Fruit fly (Drosophila melanogaster) whole organism, embryonic: Measurements from ENCODE around the gene drpr.

Experiments
- CG10543 ChIP-seq: fragments of 200-800 bp; sonication (Bioruptor generic); optimal IDR thresholded peaks from 3 replicates; lab custom pipeline; 2017; ENCODE audit warnings: missing biosample characterization, mild to moderate bottlenecking, missing genetic modification characterization, moderate library complexity
- CG11456 ChIP-seq: fragments of 200-800 bp; sonication (Bioruptor generic); IDR thresholded peaks from 3 replicates; pipeline ENCODE4 v1.3.6; 2022; ENCODE audit warnings: missing biosample characterization, missing genetic modification characterization
- CG12236 ChIP-seq: fragments of 200-800 bp; sonication (Bioruptor generic); optimal IDR thresholded peaks from 2 replicates; lab custom pipeline; 2016; ENCODE audit warnings: missing biosample characterization, missing genetic modification characterization
- CG17186 ChIP-seq: fragments of 200-800 bp; sonication (Bioruptor generic); optimal IDR thresholded peaks from 3 replicates; lab custom pipeline; 2017; ENCODE audit warnings: missing biosample characterization, missing genetic modification reagents, missing genetic modification characterization
- CG2678 ChIP-seq: fragments of 200-800 bp; sonication (Bioruptor generic); optimal IDR thresholded peaks from 3 replicates; lab custom pipeline; 2019; ENCODE audit warnings: missing biosample characterization, mild to moderate bottlenecking, missing genetic modification characterization, moderate library complexity
- CG30403 ChIP-seq: fragments of 200-800 bp; sonication (Bioruptor generic); optimal IDR thresholded peaks from 3 replicates; lab custom pipeline; 2016; ENCODE audit warnings: missing biosample characterization, missing genetic modification characterization
- CG3407 ChIP-seq: fragments of 200-800 bp; sonication (Bioruptor generic); optimal IDR thresholded peaks from 2 replicates; lab custom pipeline; 2018; ENCODE audit warnings: missing biosample characterization, mild to moderate bottlenecking, missing genetic modification characterization
- CG34376 ChIP-seq: fragments of 200-800 bp; sonication (Bioruptor generic); optimal IDR thresholded peaks from 2 replicates; lab custom pipeline; 2018; ENCODE audit warnings: missing biosample characterization, mild to moderate bottlenecking, missing genetic modification characterization
- CG4854 ChIP-seq: fragments of 200-800 bp; sonication (Bioruptor generic); optimal IDR thresholded peaks from 2 replicates; lab custom pipeline; 2016; ENCODE audit warnings: missing biosample characterization, missing genetic modification characterization, inconsistent platforms
- CG5180 ChIP-seq: fragments of 200-800 bp; sonication (Bioruptor generic); optimal IDR thresholded peaks from 3 replicates; lab custom pipeline; 2017; ENCODE audit warnings: missing biosample characterization, missing genetic modification characterization, mild to moderate bottlenecking, moderate library complexity, missing genetic modification reagents
- CG6254 ChIP-seq: fragments of 200-800 bp; sonication (Bioruptor generic); optimal IDR thresholded peaks from 3 replicates; lab custom pipeline; 2017; ENCODE audit warnings: mild to moderate bottlenecking, missing biosample characterization, missing genetic modification reagents, missing genetic modification characterization
- CG6654 ChIP-seq: fragments of 200-800 bp; sonication (Bioruptor generic); optimal IDR thresholded peaks from 2 replicates; lab custom pipeline; 2017; ENCODE audit warnings: missing biosample characterization, mild to moderate bottlenecking, missing genetic modification characterization
- CG8944 ChIP-seq: fragments of 200-800 bp; sonication (Bioruptor generic); optimal IDR thresholded peaks from 3 replicates; lab custom pipeline; 2016; ENCODE audit warnings: missing biosample characterization, missing genetic modification characterization
- D19A ChIP-seq: fragments of 200-800 bp; optimal IDR thresholded peaks from 3 replicates; lab custom pipeline; 2019; ENCODE audit warnings: missing biosample characterization, mild to moderate bottlenecking, missing genetic modification characterization, moderate library complexity
- Dfd ChIP-seq, 2 experiments: fragments of >200 bp; optimal IDR thresholded peaks; 2 replicates each; lab custom pipeline; 2017; ENCODE audit warnings: missing biosample characterization in 2 of 2, missing genetic modification characterization in 2 of 2
- Dip3 ChIP-seq: fragments of 200-800 bp; sonication (Bioruptor generic); optimal IDR thresholded peaks from 3 replicates; lab custom pipeline; 2016; ENCODE audit warnings: missing biosample characterization, missing genetic modification characterization
- E2f2 ChIP-seq: fragments of 200-800 bp; sonication (Bioruptor generic); IDR thresholded peaks from 2 replicates; pipeline ENCODE4 v1.3.6; 2022; ENCODE audit warnings: missing biosample characterization, missing genetic modification characterization
- Fer2 ChIP-seq: fragments of 200-800 bp; sonication (Bioruptor generic); optimal IDR thresholded peaks from 2 replicates; lab custom pipeline; 2018; ENCODE audit warnings: missing biosample characterization, mild to moderate bottlenecking, missing genetic modification characterization, moderate library complexity
- GATAe ChIP-seq: fragments of 200-800 bp; sonication (Bioruptor generic); conservative IDR thresholded peaks from 2 replicates; pipeline ENCODE4 v1.3.6; 2022; ENCODE audit warnings: missing biosample characterization, missing genetic modification characterization
- HHEX ChIP-seq: fragments of 200-800 bp; sonication (Bioruptor generic); optimal IDR thresholded peaks from 3 replicates; lab custom pipeline; 2017; ENCODE audit warnings: missing biosample characterization, mild to moderate bottlenecking, missing genetic modification characterization, missing genetic modification reagents
- HLH4C ChIP-seq: fragments of 200-800 bp; sonication (Bioruptor generic); IDR thresholded peaks from 3 replicates; pipeline ENCODE4 v1.3.6; 2022; ENCODE audit warnings: missing biosample characterization, missing genetic modification characterization; ENCODE audit not compliant: partially characterized antibody
- Lim3 ChIP-seq: fragments of 200-800 bp; sonication (Bioruptor generic); IDR thresholded peaks from 2 replicates; pipeline ENCODE4 v1.3.6; 2022; ENCODE audit warnings: missing biosample characterization, missing genetic modification characterization
- Lpt ChIP-seq: fragments of >200 bp; optimal IDR thresholded peaks from 2 replicates; lab custom pipeline; 2018; ENCODE audit warnings: missing biosample characterization, missing genetic modification characterization
- Mrtf ChIP-seq: fragments of 200-800 bp; sonication (Bioruptor generic); IDR thresholded peaks from 3 replicates; pipeline ENCODE4 v1.3.6; 2022; ENCODE audit warnings: missing biosample characterization, missing genetic modification characterization
- Myb ChIP-seq: fragments of 200-800 bp; sonication (Bioruptor generic); optimal IDR thresholded peaks from 2 replicates; lab custom pipeline; 2016; ENCODE audit warnings: missing biosample characterization, missing genetic modification characterization
- NC2β ChIP-seq: fragments of 200-800 bp; sonication (Bioruptor generic); optimal IDR thresholded peaks from 2 replicates; lab custom pipeline; 2016; ENCODE audit warnings: missing biosample characterization, missing genetic modification characterization
- Nf-YB ChIP-seq: fragments of 200-800 bp; sonication (Bioruptor generic); optimal IDR thresholded peaks from 3 replicates; lab custom pipeline; 2019; ENCODE audit warnings: missing biosample characterization, mild to moderate bottlenecking, missing genetic modification characterization, moderate library complexity
- Nf-YC ChIP-seq: fragments of 200-800 bp; optimal IDR thresholded peaks from 3 replicates; lab custom pipeline; 2019; ENCODE audit warnings: missing biosample characterization, mild to moderate bottlenecking, missing genetic modification characterization, moderate library complexity
- Scr ChIP-seq: fragments of 200-800 bp; sonication (Bioruptor generic); IDR thresholded peaks from 2 replicates; pipeline ENCODE4 v1.3.6; 2022; ENCODE audit warnings: missing biosample characterization, missing genetic modification characterization; ENCODE audit not compliant: partially characterized antibody
- Sin3A ChIP-seq: fragments of >200 bp; optimal IDR thresholded peaks from 2 replicates; lab custom pipeline; 2018
- Sry-β ChIP-seq: fragments of 200-800 bp; sonication (Bioruptor generic); optimal IDR thresholded peaks from 2 replicates; lab custom pipeline; 2018; ENCODE audit warnings: missing biosample characterization, mild to moderate bottlenecking, missing genetic modification characterization, moderate library complexity
- Sry-δ ChIP-seq: fragments of 200-800 bp; sonication (Bioruptor generic); optimal IDR thresholded peaks from 2 replicates; lab custom pipeline; 2016; ENCODE audit warnings: missing biosample characterization, missing genetic modification characterization
- Stat92E ChIP-seq, 3 experiments: fragments of >200 bp in 2 of 3; fragments of 200-800 bp in 1 of 3; sonication (Bioruptor generic) in 1 of 3; optimal IDR thresholded peaks; 2 replicates each; lab custom pipeline; 2017 to 2019; ENCODE audit warnings: missing biosample characterization in 3 of 3, missing genetic modification characterization in 3 of 3, mild to moderate bottlenecking in 1 of 3, moderate library complexity in 1 of 3
- Usf ChIP-seq: fragments of 200-800 bp; sonication (Bioruptor generic); optimal IDR thresholded peaks from 2 replicates; lab custom pipeline; 2017; ENCODE audit warnings: missing genotype, missing biosample characterization, missing genetic modification characterization
- cas ChIP-seq: fragments of 200-800 bp; sonication (Bioruptor generic); IDR thresholded peaks from 2 replicates; pipeline ENCODE4 v1.3.6; 2022; ENCODE audit warnings: missing biosample characterization, missing genetic modification characterization
- cg ChIP-seq: fragments of 200-800 bp; sonication (Bioruptor generic); optimal IDR thresholded peaks from 3 replicates; lab custom pipeline; 2019; ENCODE audit warnings: missing biosample characterization, mild to moderate bottlenecking, missing genetic modification characterization, moderate library complexity
- crol ChIP-seq: fragments of 200-800 bp; sonication (Bioruptor generic); IDR thresholded peaks from 2 replicates; pipeline ENCODE4 v1.3.6; 2022; ENCODE audit warnings: missing biosample characterization, missing genetic modification characterization
- dimm ChIP-seq: fragments of 200-800 bp; sonication (Bioruptor generic); IDR thresholded peaks from 2 replicates; pipeline ENCODE4 v1.3.6; 2022; ENCODE audit warnings: missing biosample characterization, missing genetic modification characterization
- exex ChIP-seq: fragments of 200-800 bp; sonication (Bioruptor generic); optimal IDR thresholded peaks from 4 replicates; lab custom pipeline; 2018; ENCODE audit warnings: missing biosample characterization, mild to moderate bottlenecking, missing genetic modification characterization, moderate library complexity
- fd102C ChIP-seq: fragments of 200-800 bp; sonication (Bioruptor generic); optimal IDR thresholded peaks from 2 replicates; lab custom pipeline; 2018; ENCODE audit warnings: missing biosample characterization, mild to moderate bottlenecking, missing genetic modification characterization, moderate library complexity
- grn ChIP-seq: fragments of 200-800 bp; sonication (Bioruptor generic); optimal IDR thresholded peaks from 3 replicates; lab custom pipeline; 2017; ENCODE audit warnings: missing biosample characterization, missing genetic modification characterization
- lab ChIP-seq: fragments of 200-800 bp; sonication (Bioruptor generic); optimal IDR thresholded peaks from 3 replicates; lab custom pipeline; 2017; ENCODE audit warnings: missing biosample characterization, missing genetic modification characterization, mild to moderate bottlenecking, moderate library complexity, missing genetic modification reagents
- mirr ChIP-seq: fragments of 200-800 bp; sonication (Bioruptor generic); optimal IDR thresholded peaks from 3 replicates; lab custom pipeline; 2018; ENCODE audit warnings: missing biosample characterization, mild to moderate bottlenecking, missing genetic modification characterization
- nerfin-2 ChIP-seq: fragments of 200-800 bp; sonication (Bioruptor generic); IDR thresholded peaks from 2 replicates; pipeline ENCODE4 v1.3.6; 2022; ENCODE audit warnings: missing biosample characterization, missing genetic modification characterization; ENCODE audit not compliant: partially characterized antibody
- pfk ChIP-seq: fragments of 200-800 bp; sonication (Bioruptor generic); optimal IDR thresholded peaks from 2 replicates; lab custom pipeline; 2018; ENCODE audit warnings: missing biosample characterization, mild to moderate bottlenecking, missing genetic modification characterization, moderate library complexity
- ranshi ChIP-seq: fragments of 200-800 bp; sonication (Bioruptor generic); IDR thresholded peaks from 2 replicates; pipeline ENCODE4 v1.3.6; 2022; ENCODE audit warnings: missing biosample characterization, missing genetic modification characterization
- sd ChIP-seq: fragments of 200-800 bp; sonication (Bioruptor generic); optimal IDR thresholded peaks from 3 replicates; lab custom pipeline; 2018; ENCODE audit warnings: missing biosample characterization, mild to moderate bottlenecking, missing genetic modification characterization, moderate library complexity
- sqz ChIP-seq: fragments of 200-800 bp; sonication (Bioruptor generic); optimal IDR thresholded peaks from 3 replicates; lab custom pipeline; 2018; ENCODE audit warnings: missing biosample characterization, mild to moderate bottlenecking, missing genetic modification characterization
- sr ChIP-seq: fragments of 200-800 bp; sonication (Bioruptor generic); IDR thresholded peaks from 3 replicates; pipeline ENCODE4 v1.3.6; 2022; ENCODE audit warnings: missing biosample characterization, missing genetic modification characterization
- sug ChIP-seq: fragments of 200-800 bp; optimal IDR thresholded peaks from 2 replicates; lab custom pipeline; 2019; ENCODE audit warnings: missing biosample characterization, mild to moderate bottlenecking, missing genetic modification characterization, moderate library complexity
- tll ChIP-seq, 2 experiments: fragments of 200-800 bp in 1 of 2; fragments of >200 bp in 1 of 2; sonication (Bioruptor generic) in 1 of 2; optimal IDR thresholded peaks; 2 replicates each; lab custom pipeline; 2017 to 2019; ENCODE audit warnings: missing biosample characterization in 2 of 2, missing genetic modification characterization in 2 of 2, mild to moderate bottlenecking in 1 of 2, moderate library complexity in 1 of 2

Gene drpr

DNA sequence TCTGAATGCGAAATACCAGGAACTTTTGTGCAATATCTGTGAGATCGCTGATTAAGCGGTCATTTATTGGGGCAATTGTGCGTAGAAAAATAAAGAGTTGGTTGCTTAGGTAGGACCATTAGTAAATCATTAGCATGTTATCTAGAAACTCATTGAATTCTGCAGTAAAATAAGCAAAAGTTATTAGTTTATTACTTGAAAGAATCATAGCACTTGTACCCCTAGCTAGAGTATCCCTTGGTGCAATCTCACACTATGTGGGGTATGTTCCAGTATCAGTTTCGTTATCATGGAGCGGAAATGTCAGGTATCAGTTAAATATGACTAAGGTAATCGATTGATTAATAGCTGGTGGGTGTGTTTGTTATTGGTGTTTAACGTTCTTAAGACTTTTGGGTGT is 14.5 kb upstream of the drpr start:
- TF ChIP-seq CG6254 = no peak
- TF ChIP-seq E2f2 (GFP tag; lab: Robert Waterston, UW) = no peak
- TF ChIP-seq sqz (GFP tag; lab: Kevin White, UChicago) = no peak
- TF ChIP-seq CG11456 (GFP tag; lab: Robert Waterston, UW) = no peak
- peak; percentile 46; the same call in 1 of the 2 replicates for TF ChIP-seq GATAe (GFP tag; lab: Robert Waterston, UW)
- no peak for TF ChIP-seq cas (GFP tag; lab: Robert Waterston, UW)
- TF ChIP-seq cg = no peak
- no peak for TF ChIP-seq HHEX (GFP tag; lab: Kevin White, UChicago)
- TF ChIP-seq sug (tag; lab: Kevin White, UChicago) = peak; percentile 98
- no peak for TF ChIP-seq Nf-YC (tag; lab: Kevin White, UChicago)
- TF ChIP-seq Sin3A = no peak
- TF ChIP-seq HLH4C = no peak
- TF ChIP-seq Lpt (GFP tag; lab: Kevin White, UChicago) = no peak
- TF ChIP-seq sr (GFP tag; lab: Robert Waterston, UW) = no peak
- TF ChIP-seq D19A = peak; percentile 63
- TF ChIP-seq lab = peak; percentile 58
- no peak for TF ChIP-seq crol (GFP tag; lab: Robert Waterston, UW)
- TF ChIP-seq CG10543 = no peak
- peak; percentile 81 for TF ChIP-seq grn (GFP tag; lab: Kevin White, UChicago)
- no peak for TF ChIP-seq Mrtf (GFP tag; lab: Robert Waterston, UW)
- TF ChIP-seq Stat92E (GFP tag; optimal IDR thresholded peaks at IDR 0.05; lab: Kevin White, UChicago) = no peak
- no peak for TF ChIP-seq Scr (GFP tag; lab: Robert Waterston, UW)
- TF ChIP-seq CG5180 = no peak
- TF ChIP-seq Fer2 = no peak
- TF ChIP-seq CG34376 (GFP tag; lab: Kevin White, UChicago) = peak; percentile 42
- no peak for TF ChIP-seq CG4854 (GFP tag; lab: Kevin White, UChicago)
- TF ChIP-seq nerfin-2 = no peak
- no peak for TF ChIP-seq Dip3
- no peak for TF ChIP-seq Sry-β (GFP tag; lab: Kevin White, UChicago)
- TF ChIP-seq Usf (GFP tag; lab: Kevin White, UChicago) = no peak
- peak; percentile 34 for TF ChIP-seq mirr (GFP tag; lab: Kevin White, UChicago)
- TF ChIP-seq CG12236 (GFP tag; lab: Kevin White, UChicago) = no peak
- no peak for TF ChIP-seq Myb (GFP tag; lab: Kevin White, UChicago)
- TF ChIP-seq tll (GFP tag; optimal IDR thresholded peaks at IDR 0.05; lab: Kevin White, UChicago) = no peak
- TF ChIP-seq ranshi (GFP tag; lab: Robert Waterston, UW) = no peak
- no peak for TF ChIP-seq NC2β
- no peak for TF ChIP-seq CG6654 (GFP tag; lab: Kevin White, UChicago)
- TF ChIP-seq Lim3 (GFP tag; lab: Robert Waterston, UW) = no peak
- TF ChIP-seq CG3407 = no peak
- TF ChIP-seq Nf-YB (GFP tag; lab: Kevin White, UChicago) = no peak
- no peak for TF ChIP-seq Dfd (GFP tag; optimal IDR thresholded peaks at IDR 0.05; lab: Kevin White, UChicago)
- TF ChIP-seq CG17186 (GFP tag; lab: Kevin White, UChicago) = no peak
- no peak for TF ChIP-seq pfk (GFP tag; lab: Kevin White, UChicago)
- no peak for TF ChIP-seq CG30403 (GFP tag; lab: Kevin White, UChicago)
- TF ChIP-seq CG2678 (tag; lab: Kevin White, UChicago) = peak; percentile 26
- no peak for TF ChIP-seq dimm (GFP tag; lab: Robert Waterston, UW)
- no peak for TF ChIP-seq Sry-δ (GFP tag; lab: Kevin White, UChicago)
- no peak for TF ChIP-seq fd102C (GFP tag; lab: Kevin White, UChicago)
- peak; percentile 89 for TF ChIP-seq exex (tag; lab: Kevin White, UChicago)
- TF ChIP-seq CG8944 (GFP tag; lab: Kevin White, UChicago) = no peak
- peak; percentile 21 for TF ChIP-seq sd (tag; lab: Kevin White, UChicago)
